Worm (Caenorhabditis elegans) whole organism, young adult: ENCODE data around the gene nhr-25.
A peak's percentile ranks its signal among the peaks of the same experiment; 100 is the strongest.

Experiments used
- B0019.2 ChIP-seq: fragments of 200-800 bp; sonication (Bioruptor generic); conservative IDR thresholded peaks from 2 replicates; pipeline ENCODE4 v1.3.6; 2022; ENCODE audit warnings: missing genetic modification reagents, missing genetic modification characterization, missing compliant biosample characterization
- B0261.1 ChIP-seq: sonication (generic microtip); optimal IDR thresholded peaks from 2 replicates; lab custom pipeline; 2016; ENCODE audit warnings: mild to moderate bottlenecking, missing genetic modification characterization, moderate library complexity, missing compliant biosample characterization
- C06A6.2 ChIP-seq: fragments of 200-800 bp; sonication (Bioruptor generic); conservative IDR thresholded peaks from 2 replicates; pipeline ENCODE4 v1.3.6; 2022; ENCODE audit warnings: missing genetic modification characterization, missing compliant biosample characterization
- C17E4.6 ChIP-seq: fragments of 200-800 bp; sonication (Bioruptor generic); IDR thresholded peaks from 2 replicates; pipeline ENCODE4 v1.3.6; 2022; ENCODE audit warnings: missing genetic modification reagents, missing genetic modification characterization, missing compliant biosample characterization
- F10E7.11 ChIP-seq: sonication (generic microtip); optimal IDR thresholded peaks from 2 replicates; lab custom pipeline; 2017; ENCODE audit warnings: mild to moderate bottlenecking, missing genetic modification characterization, moderate library complexity, missing compliant biosample characterization
- F22D6.2 ChIP-seq: sonication (generic microtip); optimal IDR thresholded peaks from 2 replicates; lab custom pipeline; 2016; ENCODE audit warnings: mild to moderate bottlenecking, missing genetic modification characterization, missing compliant biosample characterization
- F37B4.10 ChIP-seq: fragments of 200-800 bp; sonication (Bioruptor generic); IDR thresholded peaks from 2 replicates; pipeline ENCODE4 v1.3.6; 2022; ENCODE audit warnings: missing genetic modification characterization, missing compliant biosample characterization
- F39B2.1 ChIP-seq: fragments of 200-800 bp; sonication (Bioruptor generic); IDR thresholded peaks from 2 replicates; pipeline ENCODE4 v1.3.6; 2022; ENCODE audit warnings: missing genetic modification reagents, missing genetic modification characterization, missing compliant biosample characterization
- F49E8.2 ChIP-seq: sonication (generic microtip); optimal IDR thresholded peaks from 3 replicates; lab custom pipeline; 2017; ENCODE audit warnings: missing genetic modification characterization, mild to moderate bottlenecking, missing compliant biosample characterization, antibody characterized with exemption, moderate library complexity; ENCODE audit not compliant: insufficient read depth
- F57C9.4 ChIP-seq: sonication (generic microtip); optimal IDR thresholded peaks from 2 replicates; lab custom pipeline; 2017; ENCODE audit warnings: mild to moderate bottlenecking, missing genetic modification characterization, missing compliant biosample characterization
- T07F8.4 ChIP-seq: sonication (generic microtip); optimal IDR thresholded peaks from 2 replicates; lab custom pipeline; 2016; ENCODE audit warnings: mild to moderate bottlenecking, missing genetic modification characterization, moderate library complexity, missing compliant biosample characterization
- Y56A3A.18 ChIP-seq: fragments of 200-800 bp; sonication (Bioruptor generic); IDR thresholded peaks from 2 replicates; pipeline ENCODE4 v1.3.6; 2022; ENCODE audit warnings: missing genetic modification reagents, missing genetic modification characterization, missing compliant biosample characterization
- aptf-2 ChIP-seq: fragments of 200-800 bp; sonication (Bioruptor generic); conservative IDR thresholded peaks from 2 replicates; pipeline ENCODE4 v1.3.6; 2022; ENCODE audit warnings: missing genetic modification reagents, missing genetic modification characterization, missing compliant biosample characterization
- athp-1 ChIP-seq: sonication (generic microtip); optimal IDR thresholded peaks from 2 replicates; lab custom pipeline; 2017; ENCODE audit warnings: mild to moderate bottlenecking, missing genetic modification characterization, missing compliant biosample characterization
- attf-5 ChIP-seq: fragments of 200-800 bp; sonication (Bioruptor generic); optimal IDR thresholded peaks from 2 replicates; lab custom pipeline; 2018; ENCODE audit warnings: mild to moderate bottlenecking, missing genetic modification characterization, missing compliant biosample characterization
- cebp-2 ChIP-seq: fragments of 200-800 bp; sonication (Bioruptor generic); IDR thresholded peaks from 2 replicates; pipeline ENCODE4 v1.3.6; 2022; ENCODE audit warnings: missing genetic modification characterization, missing compliant biosample characterization
- ceh-40 ChIP-seq: fragments of 200-800 bp; sonication (Bioruptor generic); IDR thresholded peaks from 2 replicates; pipeline ENCODE4 v1.3.6; 2022; ENCODE audit warnings: missing genetic modification characterization, missing compliant biosample characterization
- die-1 ChIP-seq: sonication (generic microtip); optimal IDR thresholded peaks from 2 replicates; lab custom pipeline; 2016; ENCODE audit warnings: missing genotype, mild to moderate bottlenecking, missing genetic modification characterization, missing compliant biosample characterization
- egl-18 ChIP-seq: fragments of 200-800 bp; sonication (Bioruptor generic); IDR thresholded peaks from 2 replicates; pipeline ENCODE4 v1.3.6; 2022; ENCODE audit warnings: missing genetic modification reagents, missing genetic modification characterization, missing compliant biosample characterization
- ekl-4 ChIP-seq: fragments of 200-800 bp; sonication (Bioruptor generic); IDR thresholded peaks from 2 replicates; pipeline ENCODE4 v1.3.6; 2022; ENCODE audit warnings: missing genetic modification reagents, missing genetic modification characterization, missing compliant biosample characterization
- ets-4 ChIP-seq: fragments of 200-800 bp; sonication (Bioruptor generic); optimal IDR thresholded peaks from 2 replicates; lab custom pipeline; 2018; ENCODE audit warnings: mild to moderate bottlenecking, missing genetic modification characterization, missing compliant biosample characterization
- fkh-3 ChIP-seq: sonication (generic microtip); optimal IDR thresholded peaks from 2 replicates; lab custom pipeline; 2016; ENCODE audit warnings: mild to moderate bottlenecking, missing genetic modification characterization, missing compliant biosample characterization
- hlh-26 ChIP-seq: fragments of 200-800 bp; sonication (Bioruptor generic); conservative IDR thresholded peaks from 2 replicates; pipeline ENCODE4 v1.3.6; 2022; ENCODE audit warnings: missing genetic modification reagents, missing genetic modification characterization, missing compliant biosample characterization
- hmg-1.2 ChIP-seq: fragments of 200-800 bp; sonication (Bioruptor generic); IDR thresholded peaks from 2 replicates; pipeline ENCODE4 v1.3.6; 2022; ENCODE audit warnings: missing genetic modification reagents, missing genetic modification characterization, missing compliant biosample characterization
- let-526 ChIP-seq: fragments of 200-800 bp; sonication (Bioruptor generic); IDR thresholded peaks from 2 replicates; pipeline ENCODE4 v1.3.6; 2022; ENCODE audit warnings: missing genetic modification reagents, missing genetic modification characterization, missing compliant biosample characterization
- lin-26 ChIP-seq: fragments of 200-800 bp; sonication (Bioruptor generic); IDR thresholded peaks from 2 replicates; pipeline ENCODE4 v1.3.6; 2022; ENCODE audit warnings: missing genetic modification reagents, missing genetic modification characterization, missing compliant biosample characterization
- lin-35 ChIP-seq, 3 experiments: fragments of 150-350 bp in 2 of 3; sonication (generic microtip) in 1 of 3; optimal IDR thresholded peaks; 2 replicates each; lab custom pipeline; 2014 to 2018; ENCODE audit warnings: missing biosample characterization in 3 of 3, missing genetic modification characterization in 3 of 3, missing genetic modification reagents in 3 of 3
- lin-54 ChIP-seq: fragments of 200-800 bp; sonication (Bioruptor generic); optimal IDR thresholded peaks from 2 replicates; lab custom pipeline; 2018; ENCODE audit warnings: mild to moderate bottlenecking, missing genetic modification characterization, missing compliant biosample characterization
- lir-1 ChIP-seq: fragments of 200-800 bp; sonication (Bioruptor generic); conservative IDR thresholded peaks from 2 replicates; pipeline ENCODE4 v1.3.6; 2022; ENCODE audit warnings: missing genetic modification reagents, missing genetic modification characterization, missing compliant biosample characterization
- lsl-1 ChIP-seq: fragments of 200-800 bp; sonication (Bioruptor generic); optimal IDR thresholded peaks from 2 replicates; lab custom pipeline; 2018; ENCODE audit warnings: mild to moderate bottlenecking, missing genetic modification characterization, moderate library complexity, missing compliant biosample characterization
- madf-10 ChIP-seq: sonication (generic microtip); optimal IDR thresholded peaks from 2 replicates; lab custom pipeline; 2016; ENCODE audit warnings: mild to moderate bottlenecking, missing genetic modification characterization, missing compliant biosample characterization
- madf-3 ChIP-seq: fragments of 200-800 bp; sonication (Bioruptor generic); IDR thresholded peaks from 2 replicates; pipeline ENCODE4 v1.3.6; 2022; ENCODE audit warnings: missing genetic modification reagents, missing genetic modification characterization, missing compliant biosample characterization
- mcd-1 ChIP-seq: fragments of 200-800 bp; sonication (Bioruptor generic); IDR thresholded peaks from 2 replicates; pipeline ENCODE4 v1.3.6; 2022; ENCODE audit warnings: missing genetic modification reagents, missing genetic modification characterization, missing compliant biosample characterization
- nfya-1 ChIP-seq: sonication (generic microtip); optimal IDR thresholded peaks from 2 replicates; lab custom pipeline; 2017; ENCODE audit warnings: antibody characterized with exemption, missing compliant biosample characterization, missing genetic modification characterization, borderline replicate concordance; ENCODE audit not compliant: insufficient read depth
- nhr-120 ChIP-seq: fragments of 200-800 bp; sonication (Bioruptor generic); IDR thresholded peaks from 2 replicates; pipeline ENCODE4 v1.3.6; 2022; ENCODE audit warnings: missing genetic modification characterization, missing compliant biosample characterization
- nhr-179 ChIP-seq: sonication (generic microtip); optimal IDR thresholded peaks from 2 replicates; lab custom pipeline; 2016; ENCODE audit warnings: mild to moderate bottlenecking, missing genetic modification characterization, missing compliant biosample characterization
- rec-8 ChIP-seq, 2 experiments: sonication (generic microtip); optimal IDR thresholded peaks; 2 replicates each; lab custom pipeline; 2016; ENCODE audit warnings: mild to moderate bottlenecking in 2 of 2, missing genetic modification characterization in 2 of 2, missing genetic modification reagents in 2 of 2, missing genotype in 2 of 2, missing biosample characterization in 1 of 2, missing compliant biosample characterization in 1 of 2, moderate library complexity in 1 of 2
- rpc-1 ChIP-seq, 2 experiments: fragments of 150-350 bp in 1 of 2; sonication (generic microtip) in 1 of 2; optimal IDR thresholded peaks; 2 replicates each; lab custom pipeline; 2014 to 2018; ENCODE audit warnings: missing biosample characterization in 1 of 2, missing genetic modification characterization in 1 of 2, missing genetic modification reagents in 1 of 2, missing genotype in 1 of 2
- snpc-4 ChIP-seq, 5 experiments: fragments of 150-350 bp in 1 of 5; sonication (generic microtip) in 4 of 5; optimal IDR thresholded peaks; 2 replicates each; lab custom pipeline; 2014 to 2018; ENCODE audit warnings: missing genetic modification characterization in 5 of 5, missing biosample characterization in 3 of 5, antibody characterized with exemption in 2 of 5, mild to moderate bottlenecking in 2 of 5, missing compliant biosample characterization in 2 of 5, missing genotype in 2 of 5, moderate library complexity in 2 of 5, missing genetic modification reagents in 1 of 5
- tbp1 ChIP-seq: fragments of 200-800 bp; sonication (Bioruptor generic); optimal IDR thresholded peaks from 2 replicates; lab custom pipeline; 2018; ENCODE audit warnings: mild to moderate bottlenecking, missing genetic modification characterization, missing compliant biosample characterization
- ztf-18 ChIP-seq: sonication (generic microtip); optimal IDR thresholded peaks from 2 replicates; lab custom pipeline; 2016; ENCODE audit warnings: missing genotype, mild to moderate bottlenecking, missing genetic modification characterization, missing compliant biosample characterization

Gene nhr-25

DNA sequence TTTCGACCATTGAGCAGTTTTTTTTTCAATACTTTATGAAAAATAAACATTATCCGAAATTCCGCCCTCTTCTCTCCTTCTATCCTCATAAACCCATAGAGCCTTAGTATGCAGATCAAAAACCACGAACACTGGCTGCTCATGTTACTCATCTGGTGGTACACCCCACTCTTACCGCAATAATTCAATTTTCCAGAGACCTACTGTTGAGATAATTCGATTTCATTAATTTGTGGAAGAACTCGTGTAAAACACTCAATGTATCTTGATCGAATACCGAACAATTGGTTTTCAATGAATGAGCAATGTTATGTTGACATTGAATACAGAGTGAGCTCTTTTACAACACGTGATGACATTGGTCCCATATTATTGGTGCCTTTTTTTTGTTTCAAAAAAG, 13.2 kb downstream of the nhr-25 start:
- TF ChIP-seq nhr-120 (GFP tag; lab: Robert Waterston, UW) = no peak
- no peak for TF ChIP-seq rec-8 (tag; optimal IDR thresholded peaks at IDR 0.05; lab: Kevin White, UChicago)
- no peak for TF ChIP-seq ceh-40 (GFP tag; lab: Robert Waterston, UW)
- no peak for TF ChIP-seq ztf-18 (tag; lab: Kevin White, UChicago)
- TF ChIP-seq F57C9.4 = no peak
- no peak for TF ChIP-seq lin-54 (GFP tag; lab: Kevin White, UChicago)

ce11 chrX:13032610-13033009, 24.3 kb downstream of the nhr-25 start, which contains the start of gene npr-10:
npr-10 (minus strand) TSS chrX:13032710.
- TF ChIP-seq nhr-179 (tag; lab: Kevin White, UChicago) = no peak

ce11 chrX:13033850-13034249, 25.6 kb downstream of the nhr-25 start:
- TF ChIP-seq T07F8.4 (no peak), Y56A3A.18 (no peak), F22D6.2 (tag; lab: Kevin White, UChicago) (no peak), fkh-3 (no peak)

ce11 chrX:13034333-13034732, 26.0 kb downstream of the nhr-25 start:
- TF ChIP-seq B0261.1 (tag; lab: Kevin White, UChicago) (no peak), die-1 (tag; lab: Kevin White, UChicago) (no peak), F37B4.10 (GFP tag; lab: Robert Waterston, UW) (no peak), tbp1 (GFP tag; lab: Kevin White, UChicago) (no peak), madf-10 (tag; lab: Kevin White, UChicago) (no peak), athp-1 (tag; lab: Kevin White, UChicago) (no peak), lin-54 (GFP tag; lab: Kevin White, UChicago) (no peak), hlh-26 (GFP tag; lab: Robert Waterston, UW) (no peak), madf-3 (GFP tag; lab: Robert Waterston, UW) (no peak), rpc-1 (optimal IDR thresholded peaks at IDR 0.05; lab: Kevin White, UChicago) (no peak), rpc-1 (tag; optimal IDR thresholded peaks at IDR 0.05; lab: Kevin White, UChicago) (no peak), lin-26 (GFP tag; lab: Robert Waterston, UW) (no peak)

ce11 chrX:13038791-13039190, 30.5 kb downstream of the nhr-25 start:
- TF ChIP-seq lin-35 (GFP tag; optimal IDR thresholded peaks at IDR 0.05; lab: Kevin White, UChicago) = peak in 1 of 3 experiments; percentile 17
- TF ChIP-seq hmg-1.2 = no peak; the same call in 1 of the 2 replicates
- no peak for TF ChIP-seq C17E4.6 (GFP tag; lab: Robert Waterston, UW)
- no peak for TF ChIP-seq ekl-4
- TF ChIP-seq snpc-4 (GFP tag; optimal IDR thresholded peaks at IDR 0.05; lab: Kevin White, UChicago) = peak; percentile 73
- peak in 1 of 4 experiments; percentile 56 for TF ChIP-seq snpc-4 (tag; optimal IDR thresholded peaks at IDR 0.05; lab: Kevin White, UChicago)
- peak; percentile 54 for TF ChIP-seq F10E7.11 (tag; lab: Kevin White, UChicago)
- no peak for TF ChIP-seq aptf-2 (GFP tag; lab: Robert Waterston, UW)
- TF ChIP-seq mcd-1 = no peak
- TF ChIP-seq lir-1 (GFP tag; lab: Robert Waterston, UW) = no peak
- no peak for TF ChIP-seq attf-5 (GFP tag; lab: Kevin White, UChicago)
- TF ChIP-seq lsl-1 (GFP tag; lab: Kevin White, UChicago) = no peak
- TF ChIP-seq F39B2.1 = no peak
- no peak for TF ChIP-seq hlh-26 (GFP tag; lab: Robert Waterston, UW)
- no peak for TF ChIP-seq F49E8.2 (tag; lab: Kevin White, UChicago)
- peak; percentile 87; the same call in 1 of the 2 replicates for TF ChIP-seq cebp-2 (GFP tag; lab: Robert Waterston, UW)
- no peak for TF ChIP-seq nfya-1
- no peak for TF ChIP-seq egl-18 (GFP tag; lab: Robert Waterston, UW)
- no peak for TF ChIP-seq let-526 (GFP tag; lab: Robert Waterston, UW)
- no peak for TF ChIP-seq B0019.2 (GFP tag; lab: Robert Waterston, UW)
- TF ChIP-seq C06A6.2 (GFP tag; lab: Robert Waterston, UW) = no peak
- TF ChIP-seq ets-4 = peak; percentile 45
- TF ChIP-seq tbp1 (GFP tag; lab: Kevin White, UChicago) = peak; percentile 87
